Worm (Caenorhabditis elegans) whole organism, mixed stage, embryonic: ENCODE results near the gene ccdc-47.

Experiments used
- M03D4.4 ChIP-seq: sonication (generic microtip); optimal IDR thresholded peaks from 2 replicates; lab custom pipeline; 2017; ENCODE audit warnings: mild to moderate bottlenecking, missing genetic modification characterization, missing compliant biosample characterization
- ces-1 ChIP-seq: fragments of 150-350 bp; optimal IDR thresholded peaks from 2 replicates; lab custom pipeline; 2014; ENCODE audit warnings: missing biosample characterization, missing genetic modification reagents, missing genetic modification characterization
- elt-1 ChIP-seq: sonication (generic microtip); optimal IDR thresholded peaks from 2 replicates; lab custom pipeline; 2017; ENCODE audit warnings: missing genetic modification characterization, mild to moderate bottlenecking, missing compliant biosample characterization, antibody characterized with exemption, moderate library complexity, borderline replicate concordance; ENCODE audit not compliant: insufficient read depth
- lsy-2 ChIP-seq: fragments of 150-350 bp; optimal IDR thresholded peaks from 2 replicates; lab custom pipeline; 2014; ENCODE audit warnings: missing biosample characterization, missing genetic modification characterization
- mls-2 ChIP-seq: sonication (generic microtip); optimal IDR thresholded peaks from 2 replicates; lab custom pipeline; 2016; ENCODE audit warnings: mild to moderate bottlenecking, missing genetic modification characterization, moderate library complexity, missing compliant biosample characterization
- nhr-12 ChIP-seq: fragments of 150-350 bp; optimal IDR thresholded peaks from 2 replicates; lab custom pipeline; 2014; ENCODE audit warnings: missing biosample characterization, missing genetic modification characterization
- pha-4 ChIP-seq: fragments of 150-350 bp; optimal IDR thresholded peaks from 2 replicates; lab custom pipeline; 2018; ENCODE audit warnings: missing biosample characterization, missing genetic modification reagents, missing genetic modification characterization
- snpc-4 ChIP-seq: fragments of 150-350 bp; optimal IDR thresholded peaks from 2 replicates; lab custom pipeline; 2014; ENCODE audit warnings: missing biosample characterization, missing genetic modification characterization
- unc-39 ChIP-seq: fragments of 150-350 bp; optimal IDR thresholded peaks from 2 replicates; lab custom pipeline; 2014; ENCODE audit warnings: missing biosample characterization, missing genetic modification characterization

DNA sequence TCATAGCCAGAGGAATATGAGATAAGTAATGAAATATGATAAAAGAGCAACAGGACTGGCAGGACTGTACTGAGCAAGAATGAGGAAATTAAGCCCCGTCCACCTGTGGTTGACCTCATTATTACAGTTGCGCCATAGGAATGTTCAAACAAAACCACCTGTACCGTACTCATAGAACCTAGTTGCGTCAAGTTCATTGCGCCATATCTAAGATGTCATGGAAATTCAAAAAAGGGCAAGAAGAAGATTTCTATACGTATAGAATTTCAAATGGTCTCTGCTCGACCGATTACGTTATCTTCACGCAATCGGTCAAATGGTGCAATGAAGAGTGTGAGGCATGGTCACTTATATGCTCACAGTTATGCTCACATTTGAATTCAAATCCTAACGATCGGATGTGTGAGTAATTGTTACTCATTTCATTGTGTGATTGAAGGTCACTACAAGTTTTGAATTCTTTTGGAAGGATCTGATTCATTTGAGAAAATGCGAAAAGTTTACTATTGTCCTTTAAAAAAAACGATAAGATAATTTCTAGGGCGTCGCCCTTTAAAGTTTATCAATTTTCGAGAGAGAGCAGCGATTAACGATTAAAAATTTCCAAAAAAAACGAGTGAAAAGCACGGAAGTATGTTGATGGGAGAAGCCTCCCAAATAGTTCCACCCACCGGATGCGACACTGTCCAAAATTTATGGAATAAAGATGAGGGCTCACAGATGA lies 44.8 kb upstream of the ccdc-47 start:
- TF ChIP-seq nhr-12 (tag; lab: Kevin White, UChicago) (no peak), M03D4.4 (tag; lab: Kevin White, UChicago) (no peak), lsy-2 (tag; lab: Kevin White, UChicago) (no peak), ces-1 (GFP tag; lab: Kevin White, UChicago) (no peak), snpc-4 (tag; lab: Kevin White, UChicago) (no peak), elt-1 (tag; lab: Kevin White, UChicago) (no peak), mls-2 (tag; lab: Kevin White, UChicago) (no peak), unc-39 (no peak), pha-4 (tag; lab: Kevin White, UChicago) (no peak)
